Worm (Caenorhabditis elegans) whole organism, midembryonic: Measurements from ENCODE around the gene col-74.

Source experiments
- cog-1 ChIP-seq: sonication (generic microtip); optimal IDR thresholded peaks from 2 replicates; lab custom pipeline; 2016; ENCODE audit warnings: missing genetic modification characterization, missing compliant biosample characterization
- flt-1 ChIP-seq: fragments of 200-800 bp; sonication (Bioruptor generic); IDR thresholded peaks from 2 replicates; pipeline ENCODE4 v1.3.6; 2022; ENCODE audit warnings: missing genetic modification characterization, missing compliant biosample characterization
- klf-2 ChIP-seq: fragments of 200-800 bp; sonication (Bioruptor generic); conservative IDR thresholded peaks from 2 replicates; pipeline ENCODE4 v1.3.6; 2022; ENCODE audit warnings: missing genetic modification reagents, missing genetic modification characterization, missing compliant biosample characterization
- med-1 ChIP-seq: sonication (generic microtip); optimal IDR thresholded peaks from 2 replicates; lab custom pipeline; 2017; ENCODE audit warnings: missing genetic modification characterization, mild to moderate bottlenecking, missing compliant biosample characterization, antibody characterized with exemption, missing genetic modification reagents; ENCODE audit not compliant: insufficient read depth
- ref-1 ChIP-seq: fragments of 200-800 bp; sonication (Bioruptor generic); conservative IDR thresholded peaks from 2 replicates; pipeline ENCODE4 v1.3.6; 2022; ENCODE audit warnings: missing genetic modification reagents, missing genetic modification characterization, missing compliant biosample characterization
- ztf-29 ChIP-seq: fragments of 200-800 bp; sonication (Bioruptor generic); IDR thresholded peaks from 2 replicates; pipeline ENCODE4 v1.3.6; 2022; ENCODE audit warnings: missing genetic modification reagents, missing genetic modification characterization, missing compliant biosample characterization

ce11 chrII:5820282-5820762, 9.9 kb upstream of the col-74 start, which contains the start of gene ehs-1:
- TF ChIP-seq flt-1 (GFP tag; lab: Robert Waterston, UW) (no peak), ztf-29 (GFP tag; lab: Robert Waterston, UW) (no peak), cog-1 (no peak), klf-2 (GFP tag; lab: Robert Waterston, UW) (no peak), med-1 (GFP tag; lab: Kevin White, UChicago) (no peak), ref-1 (GFP tag; lab: Robert Waterston, UW) (no peak)
